Worm (Caenorhabditis elegans) whole organism, L4 larva: ENCODE measurements around the gene gem-1.

ENCODE experiments used
- D1046.2 ChIP-seq: fragments of 200-800 bp; sonication (Bioruptor generic); IDR thresholded peaks from 2 replicates; pipeline ENCODE4 v1.3.6; 2022; ENCODE audit warnings: missing genetic modification characterization, missing compliant biosample characterization
- F37D6.2 ChIP-seq: sonication (generic microtip); optimal IDR thresholded peaks from 2 replicates; lab custom pipeline; 2016; ENCODE audit warnings: mild to moderate bottlenecking, missing genetic modification characterization, missing compliant biosample characterization
- Y105C5A.15 ChIP-seq: fragments of 200-800 bp; sonication (Bioruptor generic); IDR thresholded peaks from 2 replicates; pipeline ENCODE4 v1.3.6; 2022; ENCODE audit warnings: missing genetic modification characterization, missing compliant biosample characterization
- Y75B8A.6 ChIP-seq: fragments of 200-800 bp; sonication (Bioruptor generic); IDR thresholded peaks from 2 replicates; pipeline ENCODE4 v1.3.6; 2022; ENCODE audit warnings: missing genetic modification reagents, missing genetic modification characterization, missing compliant biosample characterization
- ZK337.2 ChIP-seq: fragments of 200-800 bp; sonication (Bioruptor generic); IDR thresholded peaks from 2 replicates; pipeline ENCODE4 v1.3.6; 2022; ENCODE audit warnings: missing genetic modification reagents, missing genetic modification characterization, missing compliant biosample characterization
- aha-1 ChIP-seq: fragments of 150-350 bp; peaks from one replicate; lab custom pipeline; 2014; ENCODE audit warnings: missing biosample characterization, missing genetic modification characterization
- arid-1 ChIP-seq: fragments of 200-800 bp; sonication (Bioruptor generic); conservative IDR thresholded peaks from 2 replicates; pipeline ENCODE4 v1.3.6; 2022; ENCODE audit warnings: missing genetic modification reagents, missing genetic modification characterization, missing compliant biosample characterization
- ceh-32 ChIP-seq: sonication (generic microtip); optimal IDR thresholded peaks from 2 replicates; lab custom pipeline; 2016; ENCODE audit warnings: mild to moderate bottlenecking, missing genetic modification characterization, missing compliant biosample characterization; ENCODE audit not compliant: poor library complexity
- ceh-82 ChIP-seq: sonication (generic microtip); optimal IDR thresholded peaks from 2 replicates; lab custom pipeline; 2017; ENCODE audit warnings: missing biosample characterization, missing genetic modification characterization
- ctbp-1 ChIP-seq: fragments of 200-800 bp; sonication (Bioruptor generic); IDR thresholded peaks from 2 replicates; pipeline ENCODE4 v1.3.6; 2022; ENCODE audit warnings: missing genetic modification reagents, missing genetic modification characterization, missing compliant biosample characterization
- daf-16 ChIP-seq, 3 experiments: sonication (generic microtip); optimal IDR thresholded peaks; 2 replicates each; lab custom pipeline; 2016 to 2017; ENCODE audit warnings: missing genetic modification characterization in 3 of 3, missing genetic modification reagents in 3 of 3, mild to moderate bottlenecking in 2 of 3, missing compliant biosample characterization in 2 of 3, missing biosample characterization in 1 of 3, moderate library complexity in 1 of 3
- daf-19 ChIP-seq: fragments of 200-800 bp; sonication (Bioruptor generic); conservative IDR thresholded peaks from 2 replicates; pipeline ENCODE4 v1.3.6; 2022; ENCODE audit warnings: missing genetic modification characterization, missing compliant biosample characterization
- daf-8 ChIP-seq: fragments of 200-800 bp; sonication (Bioruptor generic); IDR thresholded peaks from 2 replicates; pipeline ENCODE4 v1.3.6; 2022; ENCODE audit warnings: missing genetic modification characterization, missing compliant biosample characterization
- hif-1 ChIP-seq, 2 experiments: sonication (generic microtip); optimal IDR thresholded peaks; 2 replicates each; lab custom pipeline; 2016 to 2017; ENCODE audit warnings: missing compliant biosample characterization in 2 of 2, missing genetic modification characterization in 2 of 2, missing genetic modification reagents in 2 of 2, missing genotype in 2 of 2, mild to moderate bottlenecking in 1 of 2
- hlh-30 ChIP-seq: sonication (generic microtip); optimal IDR thresholded peaks from 2 replicates; lab custom pipeline; 2017; ENCODE audit warnings: antibody characterized with exemption, mild to moderate bottlenecking, missing genetic modification characterization, missing compliant biosample characterization; ENCODE audit not compliant: insufficient read depth
- jun-1 ChIP-seq: fragments of 150-350 bp; optimal IDR thresholded peaks from 2 replicates; lab custom pipeline; 2014; ENCODE audit warnings: missing biosample characterization, missing genetic modification reagents, missing genetic modification characterization
- lsy-2 ChIP-seq, 2 experiments: fragments of 150-350 bp in 1 of 2; sonication (generic microtip) in 1 of 2; optimal IDR thresholded peaks; 2 replicates each; lab custom pipeline; 2014 to 2017; ENCODE audit warnings: missing biosample characterization in 2 of 2, missing genetic modification characterization in 2 of 2
- mep-1 ChIP-seq: fragments of 150-350 bp; sonication (generic microtip); optimal IDR thresholded peaks from 3 replicates; lab custom pipeline; 2014; ENCODE audit warnings: missing biosample characterization, missing genetic modification characterization
- mxl-3 ChIP-seq: fragments of 200-800 bp; sonication (Bioruptor generic); optimal IDR thresholded peaks from 2 replicates; lab custom pipeline; 2018; ENCODE audit warnings: mild to moderate bottlenecking, missing genetic modification characterization, missing compliant biosample characterization
- nhr-10 ChIP-seq: fragments of 150-350 bp; optimal IDR thresholded peaks from 2 replicates; lab custom pipeline; 2014; ENCODE audit warnings: missing biosample characterization, missing genetic modification characterization
- nhr-102 ChIP-seq: sonication (generic microtip); optimal IDR thresholded peaks from 2 replicates; lab custom pipeline; 2016; ENCODE audit warnings: mild to moderate bottlenecking, missing genetic modification characterization, moderate library complexity, missing compliant biosample characterization
- nhr-25 ChIP-seq: sonication (generic microtip); optimal IDR thresholded peaks from 2 replicates; lab custom pipeline; 2017; ENCODE audit warnings: missing genetic modification characterization, mild to moderate bottlenecking, missing compliant biosample characterization, antibody characterized with exemption, moderate library complexity, borderline replicate concordance; ENCODE audit not compliant: insufficient read depth
- nhr-48 ChIP-seq: sonication (generic microtip); optimal IDR thresholded peaks from 2 replicates; lab custom pipeline; 2016; ENCODE audit warnings: mild to moderate bottlenecking, missing genetic modification characterization, missing compliant biosample characterization
- nhr-6 ChIP-seq: fragments of 150-350 bp; optimal IDR thresholded peaks from 2 replicates; lab custom pipeline; 2014; ENCODE audit warnings: missing biosample characterization, missing genetic modification characterization
- nhr-77 ChIP-seq: fragments of 150-350 bp; optimal IDR thresholded peaks from 2 replicates; lab custom pipeline; 2014; ENCODE audit warnings: missing biosample characterization, missing genetic modification characterization
- rbr-2 ChIP-seq: sonication (generic microtip); optimal IDR thresholded peaks from 2 replicates; lab custom pipeline; 2016; ENCODE audit warnings: missing genotype, missing genetic modification characterization, missing compliant biosample characterization
- snpc-1.2 ChIP-seq: fragments of 200-800 bp; sonication (Bioruptor generic); IDR thresholded peaks from 2 replicates; pipeline ENCODE4 v1.3.6; 2022; ENCODE audit warnings: missing genetic modification reagents, missing genetic modification characterization, missing compliant biosample characterization
- unc-130 ChIP-seq: sonication (generic microtip); optimal IDR thresholded peaks from 2 replicates; lab custom pipeline; 2016; ENCODE audit warnings: missing genetic modification reagents, missing genetic modification characterization, missing compliant biosample characterization
- unc-62 ChIP-seq, 3 experiments: fragments of 150-350 bp in 1 of 3; sonication (generic microtip); optimal IDR thresholded peaks in 2 of 3; peaks in 1 of 3; 1 replicate in 1 of 3; 2 replicates in 2 of 3; lab custom pipeline; 2014 to 2017; ENCODE audit warnings: missing biosample characterization in 3 of 3, missing genetic modification characterization in 3 of 3, missing genetic modification reagents in 3 of 3, missing genotype in 1 of 3
- zfp-2 ChIP-seq: sonication (generic microtip); optimal IDR thresholded peaks from 2 replicates; lab custom pipeline; 2016; ENCODE audit warnings: mild to moderate bottlenecking, missing genetic modification characterization, missing compliant biosample characterization
- zip-11 ChIP-seq: fragments of 200-800 bp; sonication (Bioruptor generic); IDR thresholded peaks from 2 replicates; pipeline ENCODE4 v1.3.6; 2022; ENCODE audit warnings: missing genetic modification characterization, missing compliant biosample characterization
- zip-2 ChIP-seq: fragments of 150-350 bp; optimal IDR thresholded peaks from 2 replicates; lab custom pipeline; 2014; ENCODE audit warnings: missing biosample characterization, missing genetic modification characterization
- ztf-11 ChIP-seq: fragments of 150-350 bp; optimal IDR thresholded peaks from 2 replicates; lab custom pipeline; 2014; ENCODE audit warnings: missing biosample characterization, missing genetic modification characterization
- ztf-7 ChIP-seq: fragments of 150-350 bp; optimal IDR thresholded peaks from 2 replicates; lab custom pipeline; 2014; ENCODE audit warnings: missing biosample characterization, missing genetic modification characterization

Gene gem-1

DNA sequence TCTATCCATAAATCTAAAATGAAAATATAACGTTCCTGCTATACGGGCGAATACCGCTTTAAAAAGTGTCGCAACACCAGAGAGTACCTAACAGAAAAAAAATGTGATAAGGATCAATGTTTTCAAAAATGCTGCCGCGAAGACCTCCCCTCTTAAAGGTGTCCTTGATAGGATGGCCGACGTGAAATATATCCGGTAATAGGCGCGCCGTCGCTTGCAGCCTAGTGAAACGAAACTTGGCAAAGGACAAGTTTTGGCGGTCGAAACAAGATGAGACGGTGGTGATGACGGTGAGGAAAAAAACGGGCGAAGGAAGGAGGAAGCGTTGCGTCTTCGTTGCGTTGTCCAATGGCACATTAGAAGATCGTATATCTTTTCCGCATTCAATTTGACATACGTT, 12.0 kb upstream of the gem-1 start:
- no peak for TF ChIP-seq nhr-77 (tag; lab: Kevin White, UChicago)
- TF ChIP-seq unc-62 (GFP tag; optimal IDR thresholded peaks at IDR 0.05 in 1 of 2; lab: Kevin White, UChicago), result peak in 1 of 2 experiments; percentile 59
- TF ChIP-seq unc-62 (tag; optimal IDR thresholded peaks at IDR 0.05; lab: Kevin White, UChicago), result no peak
- TF ChIP-seq nhr-48, result peak; percentile 5
- TF ChIP-seq rbr-2 (tag; lab: Kevin White, UChicago), result no peak
- TF ChIP-seq D1046.2 (GFP tag; lab: Robert Waterston, UW), result no peak
- no peak for TF ChIP-seq arid-1 (GFP tag; lab: Robert Waterston, UW)
- no peak for TF ChIP-seq hif-1 (tag; optimal IDR thresholded peaks at IDR 0.05; lab: Kevin White, UChicago)
- no peak for TF ChIP-seq daf-8
- peak; percentile 48 for TF ChIP-seq mxl-3 (GFP tag; lab: Kevin White, UChicago)

- TF ChIP-seq nhr-25 (peak; percentile 1), aha-1 (tag; lab: Kevin White, UChicago) (no peak), snpc-1.2 (no peak), unc-62 (GFP tag; optimal IDR thresholded peaks at IDR 0.05 in 1 of 2; lab: Kevin White, UChicago) (peak in 1 of 2 experiments; percentile 11), unc-62 (tag; optimal IDR thresholded peaks at IDR 0.05; lab: Kevin White, UChicago) (no peak), ctbp-1 (GFP tag; lab: Robert Waterston, UW) (no peak)
These were observed 10.7 kb upstream of the gem-1 start, which contains the start of gene C49F8.3 for ce11 chrX:13387497-13387953. Gene C49F8.3 (minus strand): TSS chrX:13387547.

DNA sequence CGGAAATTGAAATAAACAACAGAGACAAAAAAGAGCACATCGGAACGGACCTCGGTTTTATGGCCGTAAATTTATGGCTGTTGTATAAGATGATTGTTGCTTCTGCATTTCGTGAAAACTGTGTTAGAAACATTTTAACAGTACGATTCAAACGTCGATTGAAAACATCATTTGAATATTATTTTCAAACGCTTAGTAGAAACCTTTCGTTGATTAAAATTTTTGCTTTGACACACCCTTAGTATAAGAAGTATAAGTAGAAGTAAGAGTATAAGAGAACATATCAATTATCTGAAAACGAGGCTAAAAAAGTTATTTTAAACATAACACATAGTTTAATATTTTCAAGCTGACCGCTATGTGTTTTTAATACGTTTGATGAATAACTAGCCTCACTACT, 8.0 kb upstream of the gem-1 start:
- peak in 1 of 2 experiments; percentile 94 for TF ChIP-seq unc-62 (GFP tag; optimal IDR thresholded peaks at IDR 0.05 in 1 of 2; lab: Kevin White, UChicago)
- TF ChIP-seq unc-62 (tag; optimal IDR thresholded peaks at IDR 0.05; lab: Kevin White, UChicago), result no peak
- no peak for TF ChIP-seq daf-19 (GFP tag; lab: Robert Waterston, UW)

- TF ChIP-seq jun-1 (tag; lab: Kevin White, UChicago) (no peak), zip-2 (no peak), ztf-7 (tag; lab: Kevin White, UChicago) (no peak), nhr-6 (tag; lab: Kevin White, UChicago) (no peak), aha-1 (tag; lab: Kevin White, UChicago) (no peak), hif-1 (tag; optimal IDR thresholded peaks at IDR 0.05; lab: Kevin White, UChicago) (peak in 1 of 2 experiments; percentile 42), Y75B8A.6 (GFP tag; lab: Robert Waterston, UW) (no peak), hlh-30 (tag; lab: Kevin White, UChicago) (peak; percentile 81), zfp-2 (no peak), nhr-77 (tag; lab: Kevin White, UChicago) (no peak), zip-11 (GFP tag; lab: Robert Waterston, UW) (no peak), unc-130 (GFP tag; lab: Kevin White, UChicago) (no peak), lsy-2 (tag; optimal IDR thresholded peaks at IDR 0.05; lab: Kevin White, UChicago) (peak in 1 of 2 experiments; percentile 38), ceh-32 (tag; lab: Kevin White, UChicago) (no peak), nhr-48 (no peak), daf-16 (GFP tag; optimal IDR thresholded peaks at IDR 0.05; lab: Kevin White, UChicago) (peak in 1 of 2 experiments; percentile 12), daf-16 (tag; optimal IDR thresholded peaks at IDR 0.05; lab: Kevin White, UChicago) (no peak), mep-1 (tag; lab: Kevin White, UChicago) (no peak), Y105C5A.15 (GFP tag; lab: Robert Waterston, UW) (no peak), unc-62 (GFP tag; optimal IDR thresholded peaks at IDR 0.05 in 1 of 2; lab: Kevin White, UChicago) (peak in 1 of 2 experiments; percentile 22), unc-62 (tag; optimal IDR thresholded peaks at IDR 0.05; lab: Kevin White, UChicago) (no peak), nhr-102 (tag; lab: Kevin White, UChicago) (no peak), ZK337.2 (no peak), F37D6.2 (tag; lab: Kevin White, UChicago) (no peak), ceh-82 (tag; lab: Kevin White, UChicago) (no peak), ztf-11 (tag; lab: Kevin White, UChicago) (no peak), nhr-10 (tag; lab: Kevin White, UChicago) (no peak)
- TF ChIP-seq, all 104 proteins: peak for 5
These were observed 6.5 kb upstream of the gem-1 start for ce11 chrX:13383273-13383672.
